Worm (Caenorhabditis elegans) whole organism, late embryonic: ENCODE results near the gene ceh-75.

Source experiments
- ama-1 ChIP-seq: fragments of 150-350 bp; optimal IDR thresholded peaks from 2 replicates; lab custom pipeline; 2014
- ceh-18 ChIP-seq: sonication (generic microtip); optimal IDR thresholded peaks from 2 replicates; lab custom pipeline; 2016; ENCODE audit warnings: missing genetic modification characterization, missing compliant biosample characterization
- ceh-22 ChIP-seq: sonication (generic microtip); optimal IDR thresholded peaks from 2 replicates; lab custom pipeline; 2017; ENCODE audit warnings: missing biosample characterization, missing genetic modification characterization
- ceh-34 ChIP-seq: sonication (generic microtip); optimal IDR thresholded peaks from 2 replicates; lab custom pipeline; 2016; ENCODE audit warnings: mild to moderate bottlenecking, missing genetic modification characterization, missing compliant biosample characterization
- che-1 ChIP-seq: sonication (generic microtip); optimal IDR thresholded peaks from 2 replicates; lab custom pipeline; 2016; ENCODE audit warnings: mild to moderate bottlenecking, missing genetic modification characterization, missing compliant biosample characterization
- fkh-10 ChIP-seq: fragments of 150-350 bp; optimal IDR thresholded peaks from 2 replicates; lab custom pipeline; 2014; ENCODE audit warnings: missing biosample characterization, missing genetic modification reagents, missing genetic modification characterization
- fkh-6 ChIP-seq: sonication (generic microtip); optimal IDR thresholded peaks from 2 replicates; lab custom pipeline; 2016; ENCODE audit warnings: missing genetic modification characterization, missing compliant biosample characterization
- hlh-6 ChIP-seq: sonication (generic microtip); optimal IDR thresholded peaks from 2 replicates; lab custom pipeline; 2016; ENCODE audit warnings: missing genotype, missing genetic modification characterization, missing compliant biosample characterization
- nfya-1 ChIP-seq: sonication (generic microtip); optimal IDR thresholded peaks from 2 replicates; lab custom pipeline; 2017; ENCODE audit warnings: missing genetic modification characterization, mild to moderate bottlenecking, missing compliant biosample characterization, antibody characterized with exemption, moderate library complexity
- nhr-11 ChIP-seq: fragments of 150-350 bp; optimal IDR thresholded peaks from 2 replicates; lab custom pipeline; 2014; ENCODE audit warnings: missing biosample characterization, missing genetic modification characterization
- pat-9 ChIP-seq: fragments of 200-800 bp; sonication (Bioruptor generic); optimal IDR thresholded peaks from 2 replicates; lab custom pipeline; 2018; ENCODE audit warnings: mild to moderate bottlenecking, missing genetic modification characterization, moderate library complexity, missing compliant biosample characterization
- sox-4 ChIP-seq: sonication (generic microtip); optimal IDR thresholded peaks from 2 replicates; lab custom pipeline; 2017; ENCODE audit warnings: mild to moderate bottlenecking, missing genetic modification characterization, inconsistent platforms, missing compliant biosample characterization
- tbx-7 ChIP-seq: sonication (generic microtip); optimal IDR thresholded peaks from 2 replicates; lab custom pipeline; 2016; ENCODE audit warnings: missing genotype, missing genetic modification characterization, missing compliant biosample characterization

DNA sequence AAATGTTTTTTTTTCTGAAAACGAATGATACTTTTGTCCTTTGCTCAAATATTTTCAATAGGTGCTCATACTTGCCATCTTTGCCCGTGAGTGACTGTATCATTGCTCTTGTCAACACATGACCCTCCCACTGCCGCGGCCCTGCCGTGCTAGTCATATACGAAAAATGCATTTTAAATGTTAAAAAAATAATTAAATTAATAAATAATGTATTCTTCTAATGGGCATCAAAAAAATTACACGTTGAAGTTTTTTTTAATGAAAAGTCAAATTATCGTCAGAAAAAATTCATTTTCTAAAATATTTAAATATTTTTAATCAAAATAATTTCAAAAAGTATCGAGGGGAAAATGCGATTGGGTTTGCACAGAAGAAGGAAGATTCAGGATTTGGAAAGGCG is 1.3 kb downstream of the ceh-75 start, which contains the start of gene C50H2.7:
- TF ChIP-seq nhr-11 (tag; lab: Kevin White, UChicago) (no peak), fkh-6 (no peak), ceh-34 (tag; lab: Kevin White, UChicago) (no peak), ceh-18 (tag; lab: Kevin White, UChicago) (no peak), sox-4 (tag; lab: Kevin White, UChicago) (no peak), che-1 (tag; lab: Kevin White, UChicago) (no peak), ama-1 (lab: Kevin White, UChicago) (no peak), tbx-7 (tag; lab: Kevin White, UChicago) (no peak), ceh-22 (no peak), fkh-10 (GFP tag; lab: Kevin White, UChicago) (no peak), pat-9 (tag; lab: Kevin White, UChicago) (no peak), hlh-6 (tag; lab: Kevin White, UChicago) (no peak), nfya-1 (tag; lab: Kevin White, UChicago) (no peak)
